Fruit fly (Drosophila melanogaster) whole organism, pupa: Measurements from ENCODE around the gene CG11714.

ENCODE experiments used
- CG10348 ChIP-seq: fragments of 200-800 bp; sonication (Bioruptor generic); IDR thresholded peaks from 2 replicates; pipeline ENCODE4 v1.3.6; 2022; ENCODE audit warnings: missing biosample characterization, missing genetic modification characterization
- CG12605 ChIP-seq: fragments of 200-800 bp; sonication (Bioruptor generic); IDR thresholded peaks from 2 replicates; pipeline ENCODE4 v1.3.6; 2022; ENCODE audit warnings: missing biosample characterization, missing genetic modification characterization
- CG13204 ChIP-seq: fragments of 200-800 bp; sonication (Bioruptor generic); optimal IDR thresholded peaks from 2 replicates; lab custom pipeline; 2018; ENCODE audit warnings: missing biosample characterization, mild to moderate bottlenecking, missing genetic modification characterization, moderate library complexity
- CG14655 ChIP-seq: fragments of 200-800 bp; sonication (Bioruptor generic); optimal IDR thresholded peaks from 3 replicates; lab custom pipeline; 2017; ENCODE audit warnings: mild to moderate bottlenecking, missing biosample characterization, missing genetic modification reagents, missing genetic modification characterization
- CG15710 ChIP-seq: fragments of 200-800 bp; sonication (Bioruptor generic); optimal IDR thresholded peaks from 2 replicates; lab custom pipeline; 2018; ENCODE audit warnings: missing biosample characterization, mild to moderate bottlenecking, missing genetic modification characterization, moderate library complexity
- CG17806 ChIP-seq: fragments of 200-800 bp; sonication (Bioruptor generic); optimal IDR thresholded peaks from 2 replicates; lab custom pipeline; 2018; ENCODE audit warnings: missing biosample characterization, mild to moderate bottlenecking, missing genetic modification characterization, moderate library complexity
- CG32121 ChIP-seq: fragments of 200-800 bp; sonication (Bioruptor generic); IDR thresholded peaks from 2 replicates; pipeline ENCODE4 v1.3.6; 2022; ENCODE audit warnings: missing biosample characterization, missing genetic modification characterization
- CG34367 ChIP-seq: fragments of 200-800 bp; sonication (Bioruptor generic); optimal IDR thresholded peaks from 2 replicates; lab custom pipeline; 2018; ENCODE audit warnings: missing biosample characterization, mild to moderate bottlenecking, missing genetic modification characterization
- CG4496 ChIP-seq: fragments of 200-800 bp; sonication (Bioruptor generic); IDR thresholded peaks from 3 replicates; pipeline ENCODE4 v1.3.6; 2022; ENCODE audit warnings: missing biosample characterization, missing genetic modification characterization
- CG8159 ChIP-seq: fragments of 200-800 bp; sonication (Bioruptor generic); optimal IDR thresholded peaks from 3 replicates; lab custom pipeline; 2018; ENCODE audit warnings: missing biosample characterization, mild to moderate bottlenecking, missing genetic modification characterization, moderate library complexity
- CG8301 ChIP-seq: fragments of 200-800 bp; sonication (Bioruptor generic); optimal IDR thresholded peaks from 2 replicates; lab custom pipeline; 2018; ENCODE audit warnings: missing biosample characterization, mild to moderate bottlenecking, missing genetic modification characterization
- CG9948 ChIP-seq: fragments of 200-800 bp; sonication (Bioruptor generic); optimal IDR thresholded peaks from 2 replicates; lab custom pipeline; 2018; ENCODE audit warnings: missing biosample characterization, mild to moderate bottlenecking, missing genetic modification characterization, moderate library complexity
- D1 ChIP-seq: fragments of 200-800 bp; sonication (Bioruptor generic); optimal IDR thresholded peaks from 2 replicates; lab custom pipeline; 2018; ENCODE audit warnings: missing biosample characterization, mild to moderate bottlenecking, missing genetic modification characterization, moderate library complexity
- EcR ChIP-seq: fragments of 200-800 bp; sonication (Bioruptor generic); optimal IDR thresholded peaks from 3 replicates; lab custom pipeline; 2019; ENCODE audit warnings: missing biosample characterization, missing genetic modification characterization, mild to moderate bottlenecking, moderate library complexity, missing genetic modification reagents
- Ets98B ChIP-seq: fragments of 200-800 bp; sonication (Bioruptor generic); IDR thresholded peaks from 2 replicates; pipeline ENCODE4 v1.3.6; 2022; ENCODE audit warnings: missing biosample characterization, missing genetic modification characterization
- Pif1A ChIP-seq: fragments of 200-800 bp; sonication (Bioruptor generic); optimal IDR thresholded peaks from 3 replicates; lab custom pipeline; 2016; ENCODE audit warnings: missing biosample characterization, missing genetic modification characterization
- Pif1B ChIP-seq: fragments of 200-800 bp; sonication (Bioruptor generic); optimal IDR thresholded peaks from 3 replicates; lab custom pipeline; 2016; ENCODE audit warnings: missing biosample characterization, missing genetic modification characterization
- Snoo ChIP-seq: fragments of 200-800 bp; sonication (Bioruptor generic); optimal IDR thresholded peaks from 3 replicates; lab custom pipeline; 2017; ENCODE audit warnings: missing biosample characterization, mild to moderate bottlenecking, missing genetic modification characterization, inconsistent platforms
- fd96Ca ChIP-seq: fragments of 200-800 bp; sonication (Bioruptor generic); IDR thresholded peaks from 3 replicates; pipeline ENCODE4 v1.3.6; 2022; ENCODE audit warnings: missing biosample characterization, missing genetic modification characterization
- gl ChIP-seq: fragments of 200-800 bp; sonication (Bioruptor generic); optimal IDR thresholded peaks from 2 replicates; lab custom pipeline; 2018; ENCODE audit warnings: missing biosample characterization, mild to moderate bottlenecking, missing genetic modification characterization
- rn ChIP-seq: fragments of 200-800 bp; sonication (Bioruptor generic); IDR thresholded peaks from 2 replicates; pipeline ENCODE4 v1.3.6; 2022; ENCODE audit warnings: missing biosample characterization, missing genetic modification characterization

Gene CG11714

DNA sequence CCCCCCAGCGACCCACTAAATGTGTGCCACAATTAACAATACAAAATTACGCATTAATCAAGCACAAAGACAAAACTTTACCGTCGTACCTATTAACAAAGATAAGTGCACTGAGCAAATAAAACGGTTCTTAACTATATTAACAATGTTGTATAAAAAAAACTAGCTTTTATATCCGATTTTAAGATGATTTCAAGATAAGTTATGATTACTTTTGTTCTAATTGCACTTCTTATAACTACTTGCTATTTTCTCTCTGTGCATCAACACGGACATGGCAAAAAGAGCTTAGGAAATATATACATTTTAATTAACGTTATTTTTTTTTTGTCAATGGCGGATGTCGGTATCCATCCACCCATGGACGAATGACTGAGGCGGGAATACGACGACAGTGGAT, 13.6 kb upstream of the CG11714 start:
- no peak for TF ChIP-seq D1 (tag; lab: Kevin White, UChicago)
- peak; percentile 10 for TF ChIP-seq CG8159 (tag; lab: Kevin White, UChicago)
- TF ChIP-seq Ets98B (GFP tag; lab: Robert Waterston, UW) = peak; percentile 56; the same call in 1 of the 2 replicates
- 0 out of 2 replicates have a peak, but pooled peaks have one; percentile 18 for TF ChIP-seq CG12605
- TF ChIP-seq CG32121 (GFP tag; lab: Robert Waterston, UW) = 0 out of 2 replicates have a peak, but pooled peaks have one; percentile 7
- no peak for TF ChIP-seq CG17806 (tag; lab: Kevin White, UChicago)
- TF ChIP-seq CG4496 (GFP tag; lab: Robert Waterston, UW) = peak; percentile 75; the same call in 2 of the 3 replicates
- TF ChIP-seq CG14655 = peak; percentile 23
- TF ChIP-seq, all 21 proteins: peak for 6

DNA sequence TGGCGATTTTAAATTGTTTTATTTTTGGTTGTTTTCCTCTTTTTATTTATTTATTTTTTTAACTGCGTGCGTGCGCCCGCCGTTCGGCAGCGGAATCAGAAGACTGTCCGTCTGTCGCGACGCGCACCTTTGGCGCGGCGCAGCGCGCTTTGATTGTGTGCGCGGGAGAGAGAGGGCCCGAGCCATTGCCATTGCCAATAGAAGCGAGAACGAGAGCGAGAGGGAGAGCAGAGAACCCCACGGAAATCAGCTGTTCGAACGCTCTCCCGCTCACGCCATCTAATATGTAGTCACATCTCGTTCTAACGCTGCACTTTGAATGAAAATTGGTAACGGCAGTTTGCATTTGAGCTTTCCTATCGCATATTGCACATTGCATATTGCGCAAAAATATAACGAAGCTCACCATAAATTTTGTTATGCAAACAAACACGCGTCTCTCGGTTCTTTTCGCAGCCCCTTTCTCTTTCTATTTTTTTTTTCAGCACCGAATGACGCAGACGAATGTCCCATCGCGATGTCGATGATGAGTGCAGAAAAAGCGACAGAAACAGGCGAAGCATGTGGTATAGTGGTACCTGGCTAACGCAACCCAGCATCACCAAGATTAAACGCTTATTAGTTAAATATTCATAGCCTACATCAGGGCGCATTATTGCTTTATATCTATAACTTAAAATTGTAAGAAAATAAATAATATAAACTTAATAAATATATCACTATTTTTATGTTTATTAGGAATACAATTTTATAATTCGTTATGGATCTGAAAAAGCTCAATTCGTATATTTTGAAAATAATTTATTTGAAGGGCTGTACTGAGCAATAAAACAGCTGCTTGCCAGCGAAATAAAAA, 12.1 kb upstream of the CG11714 start:
- TF ChIP-seq CG14655 (peak; percentile 29), D1 (tag; lab: Kevin White, UChicago) (no peak), CG4496 (GFP tag; lab: Robert Waterston, UW) (peak; percentile 65), EcR (GFP tag; lab: Kevin White, UChicago) (no peak), CG32121 (GFP tag; lab: Robert Waterston, UW) (peak; percentile 39), fd96Ca (GFP tag; lab: Robert Waterston, UW) (peak; percentile 56; the same call in 2 of the 3 replicates), CG12605 (peak; percentile 53), CG17806 (tag; lab: Kevin White, UChicago) (no peak), CG9948 (tag; lab: Kevin White, UChicago) (no peak), CG10348 (GFP tag; lab: Robert Waterston, UW) (no peak), rn (GFP tag; lab: Robert Waterston, UW) (no peak), Pif1B (GFP tag; lab: Kevin White, UChicago) (no peak), gl (no peak), Snoo (peak; percentile 8), CG13204 (GFP tag; lab: Kevin White, UChicago) (no peak), CG15710 (no peak), CG8159 (tag; lab: Kevin White, UChicago) (no peak), Ets98B (GFP tag; lab: Robert Waterston, UW) (peak; percentile 52), Pif1A (GFP tag; lab: Kevin White, UChicago) (no peak), CG8301 (tag; lab: Kevin White, UChicago) (no peak), CG34367 (tag; lab: Kevin White, UChicago) (no peak)
- TF ChIP-seq, all 21 proteins: peak for 7

DNA sequence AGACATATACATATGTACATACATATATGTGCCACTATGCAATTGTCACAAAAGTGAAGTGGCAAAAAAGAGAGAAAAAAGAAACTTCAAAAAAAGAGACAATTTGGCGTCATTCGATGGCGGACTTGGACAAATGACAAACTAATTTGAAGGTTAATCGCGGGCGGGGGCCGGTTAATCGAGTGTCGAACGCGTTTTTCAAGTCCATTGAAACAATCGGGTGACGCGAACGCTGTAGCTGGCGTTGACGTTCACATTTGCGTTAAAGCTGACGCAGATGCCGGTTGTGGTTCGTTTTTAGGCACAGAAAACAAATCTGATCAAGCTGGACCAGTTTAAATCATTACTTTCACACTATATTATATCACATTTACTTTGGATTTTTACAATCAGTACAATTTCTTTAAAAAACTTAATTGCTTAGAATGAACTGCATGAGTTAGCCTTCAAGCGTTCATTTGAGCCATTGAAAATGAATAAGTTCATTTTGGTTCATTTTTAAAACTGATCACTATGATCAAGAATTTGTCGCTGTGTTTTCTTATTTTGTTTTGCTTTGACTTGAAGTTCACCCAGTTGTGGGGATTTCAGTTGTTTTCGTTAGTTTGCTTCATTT, 11.3 kb upstream of the CG11714 start:
- TF ChIP-seq D1 (tag; lab: Kevin White, UChicago) (no peak), rn (GFP tag; lab: Robert Waterston, UW) (no peak), CG32121 (GFP tag; lab: Robert Waterston, UW) (no peak), CG17806 (tag; lab: Kevin White, UChicago) (peak; percentile 34), Pif1A (GFP tag; lab: Kevin White, UChicago) (peak; percentile 3), CG8159 (tag; lab: Kevin White, UChicago) (peak; percentile 16), CG8301 (tag; lab: Kevin White, UChicago) (no peak), CG14655 (no peak), Snoo (peak; percentile 39), gl (no peak), fd96Ca (GFP tag; lab: Robert Waterston, UW) (no peak), EcR (GFP tag; lab: Kevin White, UChicago) (no peak), CG15710 (peak; percentile 19), CG13204 (GFP tag; lab: Kevin White, UChicago) (no peak)

dm6 chr3L:11531994-11532732, 9.7 kb upstream of the CG11714 start:
- TF ChIP-seq CG8159 (tag; lab: Kevin White, UChicago) (peak; percentile 6), CG14655 (peak; percentile 55), CG8301 (tag; lab: Kevin White, UChicago) (peak; percentile 39), rn (GFP tag; lab: Robert Waterston, UW) (no peak), CG32121 (GFP tag; lab: Robert Waterston, UW) (peak; percentile 34; the same call in 1 of the 2 replicates), CG9948 (tag; lab: Kevin White, UChicago) (no peak), Pif1A (GFP tag; lab: Kevin White, UChicago) (no peak), CG17806 (tag; lab: Kevin White, UChicago) (peak; percentile 14), Snoo (no peak), CG15710 (peak; percentile 1), EcR (GFP tag; lab: Kevin White, UChicago) (no peak), gl (no peak)

DNA sequence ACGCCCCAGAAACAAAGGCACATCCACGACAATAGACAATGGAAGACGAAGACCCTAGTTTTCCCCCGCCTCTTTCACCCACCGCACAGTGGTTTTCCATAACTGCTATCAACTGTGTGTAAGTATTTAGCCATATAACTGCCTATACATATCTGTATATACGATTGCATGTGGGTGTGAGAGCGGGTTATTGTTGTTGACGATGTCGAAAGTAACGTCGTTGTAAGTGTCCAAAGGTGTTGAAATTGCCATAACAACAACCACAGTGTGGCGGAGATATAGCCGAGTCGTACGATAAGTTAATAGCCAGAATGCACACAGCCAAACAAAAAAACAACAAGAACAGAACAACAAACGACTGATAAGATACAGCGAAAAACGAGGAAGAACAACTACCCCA, 8.8 kb upstream of the CG11714 start:
- TF ChIP-seq Pif1A (GFP tag; lab: Kevin White, UChicago) (no peak), CG4496 (GFP tag; lab: Robert Waterston, UW) (peak; percentile 48; the same call in 2 of the 3 replicates), Snoo (no peak), Pif1B (GFP tag; lab: Kevin White, UChicago) (no peak), EcR (GFP tag; lab: Kevin White, UChicago) (no peak), CG8159 (tag; lab: Kevin White, UChicago) (peak; percentile 11), D1 (tag; lab: Kevin White, UChicago) (no peak), Ets98B (GFP tag; lab: Robert Waterston, UW) (0 out of 2 replicates have a peak, but pooled peaks have one; percentile 8), CG32121 (GFP tag; lab: Robert Waterston, UW) (no peak), CG12605 (no peak), CG9948 (tag; lab: Kevin White, UChicago) (no peak), CG14655 (no peak), CG34367 (tag; lab: Kevin White, UChicago) (no peak), CG13204 (GFP tag; lab: Kevin White, UChicago) (no peak), rn (GFP tag; lab: Robert Waterston, UW) (no peak), CG15710 (no peak), CG17806 (tag; lab: Kevin White, UChicago) (no peak), gl (no peak), CG10348 (GFP tag; lab: Robert Waterston, UW) (no peak), fd96Ca (GFP tag; lab: Robert Waterston, UW) (peak; percentile 28; the same call in 1 of the 3 replicates), CG8301 (tag; lab: Kevin White, UChicago) (no peak)
